Fruit fly (Drosophila melanogaster): Measurements from ENCODE around the gene RFeSP.

- TF ChIP-seq Dll (optimal IDR thresholded peaks at IDR 0.05) (no peak), EcR (GFP tag; optimal IDR thresholded peaks at IDR 0.05) (no peak)
Observed at dm6 chr2L:1646037-1646436, 32.1 kb upstream of the RFeSP start.
